Worm (Caenorhabditis elegans) whole organism, mixed stage, embryonic: ENCODE results near the gene T12C9.7.

Experiments used
- M03D4.4 ChIP-seq: sonication (generic microtip); optimal IDR thresholded peaks from 2 replicates; lab custom pipeline; 2017; ENCODE audit warnings: mild to moderate bottlenecking, missing genetic modification characterization, missing compliant biosample characterization
- bed-3 ChIP-seq: fragments of 200-800 bp; sonication (Bioruptor generic); optimal IDR thresholded peaks from 3 replicates; lab custom pipeline; 2018; ENCODE audit warnings: mild to moderate bottlenecking, missing genetic modification characterization, moderate library complexity, missing compliant biosample characterization
- blmp-1 ChIP-seq: fragments of 150-350 bp; optimal IDR thresholded peaks from 2 replicates; lab custom pipeline; 2014; ENCODE audit warnings: missing biosample characterization, missing genetic modification characterization
- ceh-83 ChIP-seq: fragments of 200-800 bp; sonication (Bioruptor generic); optimal IDR thresholded peaks from 2 replicates; lab custom pipeline; 2018; ENCODE audit warnings: mild to moderate bottlenecking, missing genetic modification characterization, missing compliant biosample characterization
- ces-1 ChIP-seq: fragments of 150-350 bp; optimal IDR thresholded peaks from 2 replicates; lab custom pipeline; 2014; ENCODE audit warnings: missing biosample characterization, missing genetic modification reagents, missing genetic modification characterization
- cnd-1 ChIP-seq: fragments of 200-800 bp; sonication (Bioruptor generic); optimal IDR thresholded peaks from 2 replicates; lab custom pipeline; 2018; ENCODE audit warnings: mild to moderate bottlenecking, missing genetic modification characterization, missing compliant biosample characterization
- drap-1 ChIP-seq: fragments of 200-800 bp; sonication (Bioruptor generic); optimal IDR thresholded peaks from 3 replicates; lab custom pipeline; 2018; ENCODE audit warnings: mild to moderate bottlenecking, missing genetic modification characterization, missing compliant biosample characterization
- elt-1 ChIP-seq: sonication (generic microtip); optimal IDR thresholded peaks from 2 replicates; lab custom pipeline; 2017; ENCODE audit warnings: missing genetic modification characterization, mild to moderate bottlenecking, missing compliant biosample characterization, antibody characterized with exemption, moderate library complexity, borderline replicate concordance; ENCODE audit not compliant: insufficient read depth
- elt-3 ChIP-seq: fragments of 150-350 bp; optimal IDR thresholded peaks from 2 replicates; lab custom pipeline; 2014; ENCODE audit warnings: missing biosample characterization, missing genetic modification characterization
- flh-1 ChIP-seq: fragments of 200-800 bp; sonication (Bioruptor generic); optimal IDR thresholded peaks from 2 replicates; lab custom pipeline; 2018; ENCODE audit warnings: mild to moderate bottlenecking, missing genetic modification characterization, moderate library complexity, missing compliant biosample characterization
- ham-2 ChIP-seq: fragments of 200-800 bp; sonication (Bioruptor generic); optimal IDR thresholded peaks from 2 replicates; lab custom pipeline; 2018; ENCODE audit warnings: mild to moderate bottlenecking, missing genetic modification characterization, missing compliant biosample characterization
- hlh-1 ChIP-seq: fragments of 150-350 bp; optimal IDR thresholded peaks from 2 replicates; lab custom pipeline; 2014; ENCODE audit warnings: missing biosample characterization, missing genetic modification reagents, missing genetic modification characterization
- lin-13 ChIP-seq: fragments of 150-350 bp; optimal IDR thresholded peaks from 2 replicates; lab custom pipeline; 2014; ENCODE audit warnings: missing biosample characterization, missing genetic modification characterization
- mab-5 ChIP-seq: fragments of 150-350 bp; optimal IDR thresholded peaks from 2 replicates; lab custom pipeline; 2014; ENCODE audit warnings: missing biosample characterization, missing genetic modification characterization
- mls-2 ChIP-seq: sonication (generic microtip); optimal IDR thresholded peaks from 2 replicates; lab custom pipeline; 2016; ENCODE audit warnings: mild to moderate bottlenecking, missing genetic modification characterization, moderate library complexity, missing compliant biosample characterization
- nhr-12 ChIP-seq: fragments of 150-350 bp; optimal IDR thresholded peaks from 2 replicates; lab custom pipeline; 2014; ENCODE audit warnings: missing biosample characterization, missing genetic modification characterization
- nhr-2 ChIP-seq: fragments of 150-350 bp; optimal IDR thresholded peaks from 2 replicates; lab custom pipeline; 2014; ENCODE audit warnings: missing biosample characterization, missing genetic modification characterization
- nhr-237 ChIP-seq: fragments of 150-350 bp; optimal IDR thresholded peaks from 2 replicates; lab custom pipeline; 2014; ENCODE audit warnings: missing biosample characterization, missing genetic modification characterization
- nhr-28 ChIP-seq: fragments of 150-350 bp; optimal IDR thresholded peaks from 2 replicates; lab custom pipeline; 2014; ENCODE audit warnings: missing biosample characterization, missing genetic modification characterization
- nhr-76 ChIP-seq: sonication (generic microtip); optimal IDR thresholded peaks from 2 replicates; lab custom pipeline; 2017; ENCODE audit warnings: missing biosample characterization, missing genetic modification characterization
- pha-4 ChIP-seq: fragments of 150-350 bp; optimal IDR thresholded peaks from 2 replicates; lab custom pipeline; 2018; ENCODE audit warnings: missing biosample characterization, missing genetic modification reagents, missing genetic modification characterization
- sem-2 ChIP-seq: fragments of 200-800 bp; sonication (Bioruptor generic); optimal IDR thresholded peaks from 2 replicates; lab custom pipeline; 2018; ENCODE audit warnings: mild to moderate bottlenecking, missing genetic modification characterization, missing compliant biosample characterization
- tbx-8 ChIP-seq: fragments of 200-800 bp; sonication (Bioruptor generic); optimal IDR thresholded peaks from 2 replicates; lab custom pipeline; 2018; ENCODE audit warnings: mild to moderate bottlenecking, missing genetic modification characterization, moderate library complexity, missing compliant biosample characterization
- unc-39 ChIP-seq: fragments of 150-350 bp; optimal IDR thresholded peaks from 2 replicates; lab custom pipeline; 2014; ENCODE audit warnings: missing biosample characterization, missing genetic modification characterization
- unc-62 ChIP-seq: fragments of 150-350 bp; optimal IDR thresholded peaks from 2 replicates; lab custom pipeline; 2014; ENCODE audit warnings: missing biosample characterization, missing genetic modification reagents, missing genetic modification characterization
- zip-8 ChIP-seq: fragments of 150-350 bp; optimal IDR thresholded peaks from 2 replicates; lab custom pipeline; 2014; ENCODE audit warnings: missing biosample characterization, missing genetic modification characterization
- ztf-11 ChIP-seq: fragments of 150-350 bp; optimal IDR thresholded peaks from 2 replicates; lab custom pipeline; 2014; ENCODE audit warnings: missing biosample characterization, missing genetic modification characterization

The T12C9.7 gene

ce11 chrII:4460297-4460696 lies 454 bp downstream of the T12C9.7 start:
- TF ChIP-seq unc-39 (tag; lab: Kevin White, UChicago): no peak
- TF ChIP-seq, all 35 proteins: peak for 0

DNA sequence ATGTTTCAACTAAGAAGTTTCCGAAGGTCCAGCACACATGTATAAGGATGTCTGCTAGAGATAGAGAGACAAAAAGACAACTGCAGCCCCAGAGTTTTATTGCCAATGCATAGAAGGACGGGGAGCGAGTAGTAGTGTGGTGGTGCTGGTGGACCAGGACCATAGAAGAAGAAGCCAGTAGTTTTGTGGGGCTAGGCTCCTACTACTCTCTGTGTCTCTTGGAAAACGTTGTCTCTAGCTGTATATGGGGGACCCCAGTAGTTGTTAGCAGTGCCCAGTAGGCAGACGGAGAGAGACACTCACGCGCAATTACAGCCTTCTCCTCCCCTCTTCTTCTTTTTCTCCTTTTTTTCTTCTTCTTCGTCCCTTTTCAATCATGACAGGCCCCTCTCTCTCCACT lies 4.7 kb downstream of the T12C9.7 start:
- TF ChIP-seq cnd-1 (tag; lab: Kevin White, UChicago) (no peak), ces-1 (GFP tag; lab: Kevin White, UChicago) (peak; percentile 45)

DNA sequence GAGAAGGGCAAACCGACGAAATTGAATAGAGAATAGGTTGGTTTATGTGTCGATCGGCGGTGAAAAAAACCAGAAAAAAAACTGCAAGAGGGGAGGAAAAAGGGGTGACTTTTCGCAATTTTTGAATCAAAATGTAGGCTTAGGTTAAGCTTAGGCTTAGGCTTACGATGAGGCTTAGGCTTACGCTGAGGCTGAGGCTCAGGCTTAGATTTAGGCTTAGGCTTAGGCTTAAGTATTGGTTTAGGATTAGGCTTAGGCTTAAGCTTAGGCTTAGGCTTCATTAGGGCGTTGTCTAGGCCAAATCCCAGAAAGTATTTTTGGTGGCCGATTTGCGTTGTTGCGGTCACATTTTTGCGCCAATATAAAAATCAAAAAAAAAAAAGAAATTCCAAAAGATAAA lies 5.9 kb downstream of the T12C9.7 start:
- TF ChIP-seq pha-4 (tag; lab: Kevin White, UChicago) (no peak), drap-1 (GFP tag; lab: Kevin White, UChicago) (no peak), tbx-8 (GFP tag; lab: Kevin White, UChicago) (no peak), zip-8 (tag; lab: Kevin White, UChicago) (no peak), unc-62 (GFP tag; lab: Kevin White, UChicago) (no peak), mab-5 (tag; lab: Kevin White, UChicago) (no peak), elt-1 (tag; lab: Kevin White, UChicago) (no peak)

DNA sequence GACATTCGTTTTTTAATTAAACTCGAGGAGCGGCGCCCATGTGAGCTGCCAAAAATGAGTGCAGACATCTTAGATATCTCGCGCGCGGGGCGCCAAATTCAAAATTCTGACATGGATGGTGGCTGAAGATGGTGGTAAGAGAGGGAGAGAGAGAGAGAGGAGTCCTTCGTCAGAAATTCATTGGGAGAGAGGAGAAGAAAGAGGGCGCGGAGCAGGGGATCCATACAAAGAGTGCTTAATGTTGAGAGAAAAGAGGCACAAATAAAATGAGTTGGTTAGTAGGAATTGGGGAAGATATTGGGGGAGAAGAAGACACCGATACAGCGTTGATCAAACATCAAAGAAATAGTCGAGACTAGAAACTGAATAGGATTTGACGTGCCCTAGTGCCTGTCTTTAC lies 7.3 kb downstream of the T12C9.7 start:
- no peak for TF ChIP-seq M03D4.4 (tag; lab: Kevin White, UChicago)
- TF ChIP-seq ztf-11 (tag; lab: Kevin White, UChicago): no peak
- TF ChIP-seq ces-1 (GFP tag; lab: Kevin White, UChicago): peak; percentile 55

- no peak for TF ChIP-seq lin-13 (tag; lab: Kevin White, UChicago)
- no peak for TF ChIP-seq drap-1 (GFP tag; lab: Kevin White, UChicago)
- no peak for TF ChIP-seq bed-3 (GFP tag; lab: Kevin White, UChicago)
Observed at ce11 chrII:4453051-4453450, 7.7 kb downstream of the T12C9.7 start, which contains the start of gene twk-2. Gene twk-2, minus strand, starts transcription at chrII:4453151.

- no peak for TF ChIP-seq drap-1 (GFP tag; lab: Kevin White, UChicago)
Observed at ce11 chrII:4444811-4445210, 15.9 kb downstream of the T12C9.7 start.

- TF ChIP-seq elt-3: no peak
- no peak for TF ChIP-seq lin-13 (tag; lab: Kevin White, UChicago)
- no peak for TF ChIP-seq bed-3 (GFP tag; lab: Kevin White, UChicago)
- TF ChIP-seq tbx-8 (GFP tag; lab: Kevin White, UChicago): no peak
- no peak for TF ChIP-seq unc-39 (tag; lab: Kevin White, UChicago)
- TF ChIP-seq nhr-28 (tag; lab: Kevin White, UChicago): no peak
- TF ChIP-seq zip-8 (tag; lab: Kevin White, UChicago): no peak
- TF ChIP-seq nhr-237 (tag; lab: Kevin White, UChicago): no peak
- TF ChIP-seq nhr-12: no peak
- TF ChIP-seq hlh-1 (tag; lab: Kevin White, UChicago): no peak
- TF ChIP-seq ztf-11 (tag; lab: Kevin White, UChicago): no peak
- no peak for TF ChIP-seq M03D4.4 (tag; lab: Kevin White, UChicago)
- no peak for TF ChIP-seq flh-1
- no peak for TF ChIP-seq elt-1 (tag; lab: Kevin White, UChicago)
- TF ChIP-seq nhr-76 (tag; lab: Kevin White, UChicago): no peak
- TF ChIP-seq, all 35 proteins: peak for 0
Observed at ce11 chrII:4441278-4441677, 19.5 kb downstream of the T12C9.7 start.

DNA sequence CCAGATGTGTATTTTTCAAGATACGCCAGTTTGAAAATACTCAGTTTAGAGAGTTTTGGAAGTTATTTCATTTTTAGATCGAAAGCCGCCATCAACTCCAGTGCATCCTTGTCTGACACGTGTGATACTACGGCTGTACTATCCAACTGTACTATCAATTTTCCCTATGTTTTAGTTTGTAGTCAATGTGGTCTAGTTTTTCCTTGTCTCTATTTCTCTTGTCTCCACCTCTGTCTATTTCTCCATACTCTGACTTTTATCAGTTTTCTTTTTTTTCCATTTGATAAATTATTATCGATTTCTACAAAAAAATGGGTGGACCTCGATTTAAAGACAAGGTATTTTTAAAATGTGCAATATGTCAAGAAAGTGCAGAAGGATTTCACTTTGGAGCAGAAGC lies 22.1 kb downstream of the T12C9.7 start, which contains the start of gene nhr-16:
nhr-16 (plus strand) TSS at position 205 of the 400 bp plus-strand sequence.
- TF ChIP-seq ceh-83 (no peak), bed-3 (GFP tag; lab: Kevin White, UChicago) (no peak), sem-2 (GFP tag; lab: Kevin White, UChicago) (no peak), mab-5 (tag; lab: Kevin White, UChicago) (no peak), elt-3 (no peak), hlh-1 (tag; lab: Kevin White, UChicago) (no peak), nhr-2 (tag; lab: Kevin White, UChicago) (no peak), lin-13 (tag; lab: Kevin White, UChicago) (no peak), mls-2 (tag; lab: Kevin White, UChicago) (no peak), flh-1 (no peak), drap-1 (GFP tag; lab: Kevin White, UChicago) (no peak), blmp-1 (tag; lab: Kevin White, UChicago) (no peak), M03D4.4 (tag; lab: Kevin White, UChicago) (no peak), zip-8 (tag; lab: Kevin White, UChicago) (no peak), ham-2 (GFP tag; lab: Kevin White, UChicago) (no peak), nhr-12 (no peak)
